Worm (Caenorhabditis elegans) whole organism, midembryonic: ENCODE results near the gene ZK637.12.
A peak's percentile ranks its signal among the peaks of the same experiment; 100 is the strongest.

ENCODE experiments used
- T22C8.4 ChIP-seq: fragments of 200-800 bp; sonication (Bioruptor generic); IDR thresholded peaks from 2 replicates; pipeline ENCODE4 v1.3.6; 2022; ENCODE audit warnings: missing genetic modification characterization, missing compliant biosample characterization
- cog-1 ChIP-seq: sonication (generic microtip); optimal IDR thresholded peaks from 2 replicates; lab custom pipeline; 2016; ENCODE audit warnings: missing genetic modification characterization, missing compliant biosample characterization
- flt-1 ChIP-seq: fragments of 200-800 bp; sonication (Bioruptor generic); IDR thresholded peaks from 2 replicates; pipeline ENCODE4 v1.3.6; 2022; ENCODE audit warnings: missing genetic modification characterization, missing compliant biosample characterization
- klf-2 ChIP-seq: fragments of 200-800 bp; sonication (Bioruptor generic); conservative IDR thresholded peaks from 2 replicates; pipeline ENCODE4 v1.3.6; 2022; ENCODE audit warnings: missing genetic modification reagents, missing genetic modification characterization, missing compliant biosample characterization
- med-1 ChIP-seq: sonication (generic microtip); optimal IDR thresholded peaks from 2 replicates; lab custom pipeline; 2017; ENCODE audit warnings: missing genetic modification characterization, mild to moderate bottlenecking, missing compliant biosample characterization, antibody characterized with exemption, missing genetic modification reagents; ENCODE audit not compliant: insufficient read depth
- ref-1 ChIP-seq: fragments of 200-800 bp; sonication (Bioruptor generic); conservative IDR thresholded peaks from 2 replicates; pipeline ENCODE4 v1.3.6; 2022; ENCODE audit warnings: missing genetic modification reagents, missing genetic modification characterization, missing compliant biosample characterization
- tab-1 ChIP-seq: fragments of 200-800 bp; sonication (Bioruptor generic); IDR thresholded peaks from 2 replicates; pipeline ENCODE4 v1.3.6; 2022; ENCODE audit warnings: missing genetic modification characterization, missing compliant biosample characterization
- ztf-23 ChIP-seq: fragments of 200-800 bp; sonication (Bioruptor generic); IDR thresholded peaks from 2 replicates; pipeline ENCODE4 v1.3.6; 2022; ENCODE audit warnings: missing genetic modification reagents, missing genetic modification characterization, missing compliant biosample characterization
- ztf-29 ChIP-seq: fragments of 200-800 bp; sonication (Bioruptor generic); IDR thresholded peaks from 2 replicates; pipeline ENCODE4 v1.3.6; 2022; ENCODE audit warnings: missing genetic modification reagents, missing genetic modification characterization, missing compliant biosample characterization

Gene ZK637.12

ce11 chrIII:8919784-8920183, 4.3 kb upstream of the ZK637.12 start, which contains the start of gene ZK637.15:
ZK637.15 (plus strand) TSS chrIII:8920084.
- TF ChIP-seq flt-1 (GFP tag; lab: Robert Waterston, UW) = no peak
- no peak for TF ChIP-seq tab-1 (GFP tag; lab: Robert Waterston, UW)

ce11 chrIII:8922061-8922460, 2.0 kb upstream of the ZK637.12 start:
- TF ChIP-seq flt-1 (GFP tag; lab: Robert Waterston, UW) = no peak
- no peak for TF ChIP-seq ref-1
- TF ChIP-seq tab-1 (GFP tag; lab: Robert Waterston, UW) = no peak
- no peak for TF ChIP-seq T22C8.4 (GFP tag; lab: Robert Waterston, UW)
- no peak for TF ChIP-seq ztf-29 (GFP tag; lab: Robert Waterston, UW)
- TF ChIP-seq cog-1 = no peak
- TF ChIP-seq ztf-23 (GFP tag; lab: Robert Waterston, UW) = no peak
- TF ChIP-seq klf-2 = no peak
- no peak for TF ChIP-seq med-1 (GFP tag; lab: Kevin White, UChicago)

- TF ChIP-seq T22C8.4 (GFP tag; lab: Robert Waterston, UW) = no peak
- TF ChIP-seq ztf-29 (GFP tag; lab: Robert Waterston, UW) = no peak
- TF ChIP-seq cog-1 = no peak
- no peak for TF ChIP-seq flt-1 (GFP tag; lab: Robert Waterston, UW)
- no peak for TF ChIP-seq tab-1 (GFP tag; lab: Robert Waterston, UW)
- no peak for TF ChIP-seq klf-2
- no peak for TF ChIP-seq ref-1
- no peak for TF ChIP-seq ztf-23 (GFP tag; lab: Robert Waterston, UW)
- TF ChIP-seq med-1 (GFP tag; lab: Kevin White, UChicago) = no peak
These were observed 750 bp upstream of the ZK637.12 start, which contains the start of gene glb-1 for ce11 chrIII:8923240-8923734. glb-1 (minus strand) TSS chrIII:8923290.

ce11 chrIII:8925539-8925938, 1.5 kb downstream of the ZK637.12 start:
- TF ChIP-seq ref-1 = no peak
- TF ChIP-seq tab-1 (GFP tag; lab: Robert Waterston, UW) = no peak
- no peak for TF ChIP-seq klf-2
- no peak for TF ChIP-seq ztf-29 (GFP tag; lab: Robert Waterston, UW)
- no peak for TF ChIP-seq T22C8.4 (GFP tag; lab: Robert Waterston, UW)
- TF ChIP-seq cog-1 = no peak
- no peak for TF ChIP-seq med-1 (GFP tag; lab: Kevin White, UChicago)
- TF ChIP-seq ztf-23 (GFP tag; lab: Robert Waterston, UW) = no peak
- no peak for TF ChIP-seq flt-1 (GFP tag; lab: Robert Waterston, UW)

ce11 chrIII:8926512-8926911, 2.5 kb downstream of the ZK637.12 start:
- TF ChIP-seq tab-1 (GFP tag; lab: Robert Waterston, UW) = no peak
- no peak for TF ChIP-seq T22C8.4 (GFP tag; lab: Robert Waterston, UW)
- no peak for TF ChIP-seq ztf-29 (GFP tag; lab: Robert Waterston, UW)
- no peak for TF ChIP-seq med-1 (GFP tag; lab: Kevin White, UChicago)
- TF ChIP-seq flt-1 (GFP tag; lab: Robert Waterston, UW) = no peak
- no peak for TF ChIP-seq cog-1
- no peak for TF ChIP-seq ztf-23 (GFP tag; lab: Robert Waterston, UW)
- no peak for TF ChIP-seq ref-1
- TF ChIP-seq klf-2 = no peak

- TF ChIP-seq cog-1 (no peak), ztf-29 (GFP tag; lab: Robert Waterston, UW) (no peak), klf-2 (no peak), ref-1 (no peak), med-1 (GFP tag; lab: Kevin White, UChicago) (no peak), ztf-23 (GFP tag; lab: Robert Waterston, UW) (no peak), flt-1 (GFP tag; lab: Robert Waterston, UW) (no peak), tab-1 (GFP tag; lab: Robert Waterston, UW) (no peak), T22C8.4 (GFP tag; lab: Robert Waterston, UW) (no peak)
These were observed 5.7 kb downstream of the ZK637.12 start, which contains the start of gene arrd-15 for ce11 chrIII:8929723-8930122. arrd-15 (plus strand) TSS chrIII:8930023.

ce11 chrIII:8933696-8934095, 9.7 kb downstream of the ZK637.12 start:
- no peak for TF ChIP-seq tab-1 (GFP tag; lab: Robert Waterston, UW)
- TF ChIP-seq med-1 (GFP tag; lab: Kevin White, UChicago) = no peak
- no peak for TF ChIP-seq ztf-23 (GFP tag; lab: Robert Waterston, UW)
- no peak for TF ChIP-seq klf-2
- no peak for TF ChIP-seq flt-1 (GFP tag; lab: Robert Waterston, UW)
- no peak for TF ChIP-seq ref-1
- TF ChIP-seq ztf-29 (GFP tag; lab: Robert Waterston, UW) = no peak
- TF ChIP-seq cog-1 = no peak
- no peak for TF ChIP-seq T22C8.4 (GFP tag; lab: Robert Waterston, UW)

ce11 chrIII:8934378-8934777, 10.3 kb downstream of the ZK637.12 start:
- TF ChIP-seq tab-1 (GFP tag; lab: Robert Waterston, UW) (no peak), flt-1 (GFP tag; lab: Robert Waterston, UW) (no peak), cog-1 (no peak), med-1 (GFP tag; lab: Kevin White, UChicago) (no peak), ztf-23 (GFP tag; lab: Robert Waterston, UW) (no peak), ref-1 (no peak), T22C8.4 (GFP tag; lab: Robert Waterston, UW) (no peak), klf-2 (no peak), ztf-29 (GFP tag; lab: Robert Waterston, UW) (no peak)

- TF ChIP-seq ref-1 (peak; percentile 89), ztf-29 (GFP tag; lab: Robert Waterston, UW) (peak; percentile 94), med-1 (GFP tag; lab: Kevin White, UChicago) (peak; percentile 54), cog-1 (peak; percentile 91), T22C8.4 (GFP tag; lab: Robert Waterston, UW) (peak; percentile 87), tab-1 (GFP tag; lab: Robert Waterston, UW) (peak; percentile 93), flt-1 (GFP tag; lab: Robert Waterston, UW) (peak; percentile 96), klf-2 (peak; percentile 92), ztf-23 (GFP tag; lab: Robert Waterston, UW) (peak; percentile 95)
These were observed 13.5 kb downstream of the ZK637.12 start for ce11 chrIII:8937571-8937970.

- no peak for TF ChIP-seq ztf-23 (GFP tag; lab: Robert Waterston, UW)
- TF ChIP-seq klf-2 = no peak
- no peak for TF ChIP-seq flt-1 (GFP tag; lab: Robert Waterston, UW)
- TF ChIP-seq ref-1 = no peak
- TF ChIP-seq tab-1 (GFP tag; lab: Robert Waterston, UW) = no peak
- no peak for TF ChIP-seq med-1 (GFP tag; lab: Kevin White, UChicago)
- no peak for TF ChIP-seq cog-1
- TF ChIP-seq ztf-29 (GFP tag; lab: Robert Waterston, UW) = no peak
- TF ChIP-seq T22C8.4 (GFP tag; lab: Robert Waterston, UW) = no peak
These were observed 20.3 kb downstream of the ZK637.12 start, which contains the start of gene dhrr-1 for ce11 chrIII:8944357-8944756. dhrr-1 (plus strand) TSS chrIII:8944657.
